Fruit fly (Drosophila melanogaster) whole organism, prepupa: Measurements from ENCODE around the gene CG34162.
A peak's percentile ranks its signal among the peaks of the same experiment; 100 is the strongest.

Experiments used
- CG16779 ChIP-seq: fragments of 200-800 bp; sonication (Bioruptor generic); optimal IDR thresholded peaks from 3 replicates; lab custom pipeline; 2017; ENCODE audit warnings: missing biosample characterization, mild to moderate bottlenecking, missing genetic modification characterization
- CG31627 ChIP-seq: fragments of 200-800 bp; sonication (Bioruptor generic); optimal IDR thresholded peaks from 3 replicates; lab custom pipeline; 2016; ENCODE audit warnings: missing biosample characterization, missing genetic modification characterization
- CG4318 ChIP-seq: fragments of 200-800 bp; sonication (Bioruptor generic); optimal IDR thresholded peaks from 3 replicates; lab custom pipeline; 2017; ENCODE audit warnings: missing biosample characterization, mild to moderate bottlenecking, missing genetic modification characterization
- Eip75B ChIP-seq: fragments of 200-800 bp; sonication (Bioruptor generic); optimal IDR thresholded peaks from 3 replicates; lab custom pipeline; 2016; ENCODE audit warnings: missing biosample characterization, missing genetic modification characterization
- Lpt ChIP-seq: fragments of 200-800 bp; sonication (Bioruptor generic); optimal IDR thresholded peaks from 3 replicates; lab custom pipeline; 2016; ENCODE audit warnings: missing biosample characterization, missing genetic modification characterization
- Sox15 ChIP-seq: fragments of 200-800 bp; sonication (Bioruptor generic); optimal IDR thresholded peaks from 3 replicates; lab custom pipeline; 2016; ENCODE audit warnings: missing biosample characterization, missing genetic modification characterization
- acj6 ChIP-seq: fragments of 200-800 bp; sonication (Bioruptor generic); optimal IDR thresholded peaks from 3 replicates; lab custom pipeline; 2016; ENCODE audit warnings: missing biosample characterization, missing genetic modification characterization
- salr ChIP-seq, 2 experiments: fragments of 200-800 bp; sonication (Bioruptor generic); optimal IDR thresholded peaks; 3 replicates each; lab custom pipeline; 2016 to 2018; ENCODE audit warnings: missing biosample characterization in 2 of 2, missing genetic modification characterization in 2 of 2, mild to moderate bottlenecking in 1 of 2

DNA sequence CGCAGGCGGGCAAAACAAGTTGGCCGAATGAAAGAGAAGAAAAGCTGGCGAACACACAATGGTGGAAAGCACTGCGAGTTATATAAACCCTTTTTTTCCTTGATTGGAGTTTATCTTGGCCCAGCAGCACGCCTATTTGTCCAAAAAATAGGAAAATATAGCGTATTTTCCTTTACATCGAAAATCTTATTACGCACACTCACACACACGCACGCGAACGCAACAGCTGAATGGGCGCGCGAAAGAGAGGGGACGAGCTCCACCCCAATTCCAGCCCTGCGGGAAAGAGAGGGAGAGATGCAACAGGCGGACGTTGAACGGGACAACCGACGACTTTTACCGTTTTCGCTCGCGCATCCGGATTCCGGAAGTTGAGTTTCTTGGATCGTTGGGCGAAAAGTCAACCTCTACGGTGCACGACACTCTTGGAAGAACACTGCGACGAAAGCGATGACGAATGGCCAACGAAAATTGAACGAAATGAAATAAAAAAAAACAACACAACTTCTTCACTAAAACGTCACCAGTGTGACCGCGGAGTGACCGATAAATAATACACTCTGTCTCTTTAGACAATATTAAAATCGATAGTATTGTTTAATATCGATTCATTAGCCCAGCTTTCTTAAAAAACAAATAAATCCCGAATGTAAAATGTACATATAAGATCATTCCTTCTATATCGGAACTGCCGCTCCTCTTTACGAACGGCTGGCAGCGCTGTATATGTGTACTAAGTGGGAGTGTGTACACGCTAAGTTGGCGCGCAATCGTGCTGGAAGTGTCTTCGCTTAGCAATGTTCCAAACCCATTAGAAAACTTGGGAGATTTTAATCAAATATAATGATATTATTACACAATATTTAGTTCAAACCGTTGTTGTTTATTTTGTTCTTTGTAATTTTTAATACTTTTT, 14.8 kb upstream of the CG34162 start, which contains the start of the genes Dlg5 and CG4970:
- no peak for TF ChIP-seq Sox15 (GFP tag; lab: Kevin White, UChicago)
- no peak for TF ChIP-seq Lpt (GFP tag; lab: Kevin White, UChicago)
- TF ChIP-seq CG16779 (tag; lab: Kevin White, UChicago): peak; percentile 64
- no peak for TF ChIP-seq Eip75B
- TF ChIP-seq CG31627 (GFP tag; lab: Kevin White, UChicago): no peak
- no peak for TF ChIP-seq acj6 (GFP tag; lab: Kevin White, UChicago)
- no peak for TF ChIP-seq CG4318
- no peak for TF ChIP-seq salr (GFP tag; optimal IDR thresholded peaks at IDR 0.05; lab: Kevin White, UChicago)
